Worm (Caenorhabditis elegans): ENCODE measurements around the gene atp-4.

DNA sequence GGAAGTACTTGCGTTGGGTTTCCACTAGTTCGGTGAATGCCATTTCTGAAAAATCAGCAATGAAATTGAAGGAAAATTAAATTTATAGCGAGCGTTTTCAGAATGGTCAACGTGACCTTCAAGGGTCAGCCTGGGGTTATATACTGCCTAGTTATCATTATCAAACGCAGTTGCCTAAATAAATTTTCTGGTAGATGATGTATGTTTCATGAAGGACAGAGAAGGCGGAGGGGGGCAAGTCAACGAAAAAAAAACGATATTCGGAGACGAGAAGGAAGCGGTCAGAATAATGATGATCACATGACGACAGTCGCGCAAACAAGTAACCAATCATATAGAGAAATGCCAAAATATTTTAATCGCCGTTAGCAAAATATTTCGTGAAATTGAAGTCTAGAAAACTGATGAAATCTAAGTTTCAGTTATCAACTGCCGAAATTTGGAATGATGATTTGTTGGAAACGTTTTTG, 3.0 kb upstream of the atp-4 start, which contains the start of gene alh-4:
- TF ChIP-seq dmd-4 (tag; optimal IDR thresholded peaks at IDR 0.05) (no peak), nhr-11 (tag; optimal IDR thresholded peaks at IDR 0.05) (no peak), nhr-6 (tag; optimal IDR thresholded peaks at IDR 0.05) (no peak), egl-27 (tag; optimal IDR thresholded peaks at IDR 0.05) (no peak), elt-1 (tag; optimal IDR thresholded peaks at IDR 0.05) (no peak), Y55F3AM.14 (GFP tag; optimal IDR thresholded peaks at IDR 0.05) (no peak), nhr-237 (tag; optimal IDR thresholded peaks at IDR 0.05) (no peak), zag-1 (tag; optimal IDR thresholded peaks at IDR 0.05) (no peak), nhr-23 (tag; optimal IDR thresholded peaks at IDR 0.05) (no peak), sma-3 (GFP tag; optimal IDR thresholded peaks at IDR 0.05) (peak; percentile 61), blmp-1 (tag; optimal IDR thresholded peaks at IDR 0.05; ENCODE audit: insufficient read depth) (peak; percentile 3), ztf-4 (tag; optimal IDR thresholded peaks at IDR 0.05) (no peak)

Measured in whole organism, L2 larva.